Worm (Caenorhabditis elegans) whole organism, L3 larva: ENCODE measurements around the gene ugt-45.

Experiments used
- elt-3 ChIP-seq, 3 experiments: fragments of 150-350 bp in 1 of 3; sonication (generic microtip) in 2 of 3; optimal IDR thresholded peaks; 2 replicates in 2 of 3; 4 replicates in 1 of 3; lab custom pipeline; 2014 to 2017; ENCODE audit warnings: missing biosample characterization in 3 of 3, missing genetic modification characterization in 3 of 3
- nhr-12 ChIP-seq: fragments of 150-350 bp; optimal IDR thresholded peaks from 2 replicates; lab custom pipeline; 2014; ENCODE audit warnings: missing biosample characterization, missing genetic modification characterization

ce11 chrIV:3719057-3719456 lies 31.8 kb downstream of the ugt-45 start, which contains the start of gene Y37E11AM.3:
- TF ChIP-seq elt-3 (tag; optimal IDR thresholded peaks at IDR 0.05; lab: Kevin White, UChicago) (no peak), nhr-12 (no peak)
